Fruit fly (Drosophila melanogaster) whole organism, embryonic: Measurements from ENCODE around the gene CG4382.

Experiments
- B-H2 ChIP-seq: fragments of 200-800 bp; sonication (Bioruptor generic); optimal IDR thresholded peaks from 2 replicates; lab custom pipeline; 2018; ENCODE audit warnings: missing biosample characterization, mild to moderate bottlenecking, missing genetic modification characterization
- Blimp-1 ChIP-seq: fragments of 200-800 bp; sonication (Bioruptor generic); optimal IDR thresholded peaks from 3 replicates; lab custom pipeline; 2018; ENCODE audit warnings: missing biosample characterization, missing genetic modification characterization, mild to moderate bottlenecking, moderate library complexity, missing genetic modification reagents
- C15 ChIP-seq: fragments of 200-800 bp; sonication (Bioruptor generic); IDR thresholded peaks from 3 replicates; pipeline ENCODE4 v1.3.6; 2022; ENCODE audit warnings: missing biosample characterization, missing genetic modification characterization
- CG10654 ChIP-seq: fragments of 200-800 bp; sonication (Bioruptor generic); optimal IDR thresholded peaks from 2 replicates; lab custom pipeline; 2016; ENCODE audit warnings: missing biosample characterization, missing genetic modification characterization
- CG10959 ChIP-seq: fragments of 200-800 bp; sonication (Bioruptor generic); IDR thresholded peaks from 2 replicates; pipeline ENCODE4 v1.3.6; 2022; ENCODE audit warnings: missing biosample characterization, missing genetic modification characterization
- CG11456 ChIP-seq: fragments of 200-800 bp; sonication (Bioruptor generic); IDR thresholded peaks from 3 replicates; pipeline ENCODE4 v1.3.6; 2022; ENCODE audit warnings: missing biosample characterization, missing genetic modification characterization
- CG12155 ChIP-seq: fragments of 200-800 bp; sonication (Bioruptor generic); optimal IDR thresholded peaks from 3 replicates; lab custom pipeline; 2016; ENCODE audit warnings: missing biosample characterization, missing genetic modification characterization
- CG14014 ChIP-seq: fragments of 200-800 bp; sonication (Bioruptor generic); IDR thresholded peaks from 2 replicates; pipeline ENCODE4 v1.3.6; 2022; ENCODE audit warnings: missing biosample characterization, missing genetic modification characterization
- CG2889 ChIP-seq: fragments of 200-800 bp; sonication (Bioruptor generic); IDR thresholded peaks from 3 replicates; pipeline ENCODE4 v1.3.6; 2022; ENCODE audit warnings: missing biosample characterization, missing genetic modification characterization
- CG32772 ChIP-seq: fragments of 200-800 bp; sonication (Bioruptor generic); IDR thresholded peaks from 2 replicates; pipeline ENCODE4 v1.3.6; 2022; ENCODE audit warnings: missing biosample characterization, missing genetic modification characterization
- CG3726 ChIP-seq: fragments of 200-800 bp; sonication (Bioruptor generic); IDR thresholded peaks from 3 replicates; pipeline ENCODE4, ENCODE4 v1.3.6; 2022; ENCODE audit warnings: missing biosample characterization, missing genetic modification characterization
- CG4360 ChIP-seq: fragments of 200-800 bp; sonication (Bioruptor generic); IDR thresholded peaks from 2 replicates; pipeline ENCODE4 v1.3.6; 2022; ENCODE audit warnings: missing biosample characterization, missing genetic modification characterization
- CG4707 ChIP-seq: fragments of 200-800 bp; sonication (Bioruptor generic); optimal IDR thresholded peaks from 2 replicates; lab custom pipeline; 2018; ENCODE audit warnings: missing biosample characterization, mild to moderate bottlenecking, missing genetic modification characterization, moderate library complexity
- CG6254 ChIP-seq: fragments of 200-800 bp; sonication (Bioruptor generic); optimal IDR thresholded peaks from 3 replicates; lab custom pipeline; 2017; ENCODE audit warnings: mild to moderate bottlenecking, missing biosample characterization, missing genetic modification reagents, missing genetic modification characterization
- CG7786 ChIP-seq: fragments of 200-800 bp; sonication (Bioruptor generic); optimal IDR thresholded peaks from 2 replicates; lab custom pipeline; 2016; ENCODE audit warnings: missing biosample characterization, missing genetic modification characterization
- CG9437 ChIP-seq: fragments of 200-800 bp; sonication (Bioruptor generic); optimal IDR thresholded peaks from 2 replicates; lab custom pipeline; 2018; ENCODE audit warnings: missing biosample characterization, mild to moderate bottlenecking, missing genetic modification characterization
- Dip2 ChIP-seq: fragments of 200-800 bp; sonication (Bioruptor generic); IDR thresholded peaks from 2 replicates; pipeline ENCODE4 v1.3.6; 2022; ENCODE audit warnings: missing biosample characterization, missing genetic modification characterization
- Fer3 ChIP-seq: fragments of 200-800 bp; sonication (Bioruptor generic); optimal IDR thresholded peaks from 2 replicates; lab custom pipeline; 2018; ENCODE audit warnings: missing biosample characterization, mild to moderate bottlenecking, missing genetic modification characterization, moderate library complexity
- GATAe ChIP-seq: fragments of 200-800 bp; sonication (Bioruptor generic); conservative IDR thresholded peaks from 2 replicates; pipeline ENCODE4 v1.3.6; 2022; ENCODE audit warnings: missing biosample characterization, missing genetic modification characterization
- Hey ChIP-seq: fragments of 200-800 bp; sonication (Bioruptor generic); optimal IDR thresholded peaks from 3 replicates; lab custom pipeline; 2018; ENCODE audit warnings: missing biosample characterization, mild to moderate bottlenecking, missing genetic modification characterization
- Jarid2 ChIP-seq: fragments of 200-800 bp; sonication (Bioruptor generic); optimal IDR thresholded peaks from 3 replicates; lab custom pipeline; 2017; ENCODE audit warnings: mild to moderate bottlenecking, missing biosample characterization, missing genetic modification reagents, missing genetic modification characterization
- Mad ChIP-seq: fragments of 200-800 bp; sonication (Bioruptor generic); optimal IDR thresholded peaks from 2 replicates; lab custom pipeline; 2016; ENCODE audit warnings: missing biosample characterization, missing genetic modification characterization
- Meics ChIP-seq: fragments of 200-800 bp; sonication (Bioruptor generic); optimal IDR thresholded peaks from 2 replicates; lab custom pipeline; 2017; ENCODE audit warnings: missing biosample characterization, mild to moderate bottlenecking, missing genetic modification characterization
- Nf-YA ChIP-seq: fragments of 200-800 bp; sonication (Bioruptor generic); IDR thresholded peaks from 2 replicates; pipeline ENCODE4 v1.3.6; 2022; ENCODE audit warnings: missing biosample characterization, missing genetic modification characterization
- Nf-YC ChIP-seq: fragments of 200-800 bp; optimal IDR thresholded peaks from 3 replicates; lab custom pipeline; 2019; ENCODE audit warnings: missing biosample characterization, mild to moderate bottlenecking, missing genetic modification characterization, moderate library complexity
- Ptx1 ChIP-seq: fragments of 200-800 bp; sonication (Bioruptor generic); IDR thresholded peaks from 2 replicates; pipeline ENCODE4 v1.3.6; 2022; ENCODE audit warnings: missing biosample characterization, missing genetic modification characterization
- Ravus ChIP-seq: fragments of 200-800 bp; sonication (Bioruptor generic); IDR thresholded peaks from 2 replicates; pipeline ENCODE4 v1.3.6; 2022; ENCODE audit warnings: missing biosample characterization, missing genetic modification characterization
- Rx ChIP-seq: fragments of 200-800 bp; sonication (Bioruptor generic); IDR thresholded peaks from 2 replicates; pipeline ENCODE4 v1.3.6; 2022; ENCODE audit warnings: missing biosample characterization, missing genetic modification characterization
- Scr ChIP-seq: fragments of 200-800 bp; sonication (Bioruptor generic); IDR thresholded peaks from 2 replicates; pipeline ENCODE4 v1.3.6; 2022; ENCODE audit warnings: missing biosample characterization, missing genetic modification characterization; ENCODE audit not compliant: partially characterized antibody
- Vsx1 ChIP-seq: fragments of 200-800 bp; sonication (Bioruptor generic); optimal IDR thresholded peaks from 2 replicates; lab custom pipeline; 2017; ENCODE audit warnings: missing biosample characterization, mild to moderate bottlenecking, missing genetic modification characterization, missing genetic modification reagents
- cas ChIP-seq: fragments of 200-800 bp; sonication (Bioruptor generic); IDR thresholded peaks from 2 replicates; pipeline ENCODE4 v1.3.6; 2022; ENCODE audit warnings: missing biosample characterization, missing genetic modification characterization
- corto ChIP-seq: fragments of 200-800 bp; sonication (Bioruptor generic); optimal IDR thresholded peaks from 2 replicates; lab custom pipeline; 2016; ENCODE audit warnings: missing biosample characterization, mild to moderate bottlenecking, missing genetic modification characterization, moderate library complexity
- dpn ChIP-seq, 2 experiments: fragments of 200-800 bp; sonication (Bioruptor generic); optimal IDR thresholded peaks; 3 replicates each; lab custom pipeline; 2016; ENCODE audit warnings: missing biosample characterization in 2 of 2, missing genetic modification characterization in 2 of 2
- en ChIP-seq: fragments of 200-800 bp; sonication (Bioruptor generic); optimal IDR thresholded peaks from 2 replicates; lab custom pipeline; 2016; ENCODE audit warnings: missing biosample characterization, missing genetic modification characterization
- exex ChIP-seq: fragments of 200-800 bp; sonication (Bioruptor generic); optimal IDR thresholded peaks from 4 replicates; lab custom pipeline; 2018; ENCODE audit warnings: missing biosample characterization, mild to moderate bottlenecking, missing genetic modification characterization, moderate library complexity
- fd102C ChIP-seq: fragments of 200-800 bp; sonication (Bioruptor generic); optimal IDR thresholded peaks from 2 replicates; lab custom pipeline; 2018; ENCODE audit warnings: missing biosample characterization, mild to moderate bottlenecking, missing genetic modification characterization, moderate library complexity
- fd3F ChIP-seq: fragments of 200-800 bp; sonication (Bioruptor generic); optimal IDR thresholded peaks from 2 replicates; lab custom pipeline; 2018; ENCODE audit warnings: missing biosample characterization, mild to moderate bottlenecking, missing genetic modification characterization, moderate library complexity
- fu2 ChIP-seq: fragments of 200-800 bp; sonication (Bioruptor generic); optimal IDR thresholded peaks from 2 replicates; lab custom pipeline; 2016; ENCODE audit warnings: missing biosample characterization, missing genetic modification characterization
- gsb ChIP-seq: fragments of 200-800 bp; sonication (Bioruptor generic); IDR thresholded peaks from 2 replicates; pipeline ENCODE4 v1.3.6; 2022; ENCODE audit warnings: missing biosample characterization, missing genetic modification characterization
- hb ChIP-seq: fragments of 200-800 bp; sonication (Bioruptor generic); IDR thresholded peaks from 3 replicates; pipeline ENCODE4 v1.3.6; 2022; ENCODE audit warnings: missing biosample characterization, missing genetic modification characterization; ENCODE audit not compliant: partially characterized antibody
- knrl ChIP-seq: fragments of 200-800 bp; sonication (Bioruptor generic); IDR thresholded peaks from 3 replicates; pipeline ENCODE4 v1.3.6; 2022; ENCODE audit warnings: missing biosample characterization, missing genetic modification characterization; ENCODE audit not compliant: partially characterized antibody
- lab ChIP-seq: fragments of 200-800 bp; sonication (Bioruptor generic); optimal IDR thresholded peaks from 3 replicates; lab custom pipeline; 2017; ENCODE audit warnings: missing biosample characterization, missing genetic modification characterization, mild to moderate bottlenecking, moderate library complexity, missing genetic modification reagents
- mld ChIP-seq: fragments of 200-800 bp; sonication (Bioruptor generic); IDR thresholded peaks from 3 replicates; pipeline ENCODE4 v1.3.6; 2022; ENCODE audit warnings: missing biosample characterization, missing genetic modification characterization; ENCODE audit not compliant: partially characterized antibody
- otp ChIP-seq: fragments of 200-800 bp; sonication (Bioruptor generic); IDR thresholded peaks from 3 replicates; pipeline ENCODE4, ENCODE4 v1.3.6; 2022; ENCODE audit warnings: missing biosample characterization, missing genetic modification characterization
- pho ChIP-seq: fragments of 200-800 bp; sonication (Bioruptor generic); optimal IDR thresholded peaks from 2 replicates; lab custom pipeline; 2016; ENCODE audit warnings: missing biosample characterization, missing genetic modification characterization
- pzg ChIP-seq: fragments of 200-800 bp; sonication (Bioruptor generic); optimal IDR thresholded peaks from 3 replicates; lab custom pipeline; 2018; ENCODE audit warnings: missing biosample characterization, mild to moderate bottlenecking, missing genetic modification characterization, moderate library complexity
- run ChIP-seq: fragments of 200-800 bp; sonication (Bioruptor generic); optimal IDR thresholded peaks from 3 replicates; lab custom pipeline; 2018; ENCODE audit warnings: missing biosample characterization, mild to moderate bottlenecking, missing genetic modification characterization
- sens ChIP-seq: fragments of 200-800 bp; sonication (Bioruptor generic); peaks from one replicate; lab custom pipeline; 2016; ENCODE audit warnings: missing biosample characterization, missing genetic modification characterization
- slou ChIP-seq: fragments of 200-800 bp; sonication (Bioruptor generic); optimal IDR thresholded peaks from 3 replicates; lab custom pipeline; 2016; ENCODE audit warnings: missing biosample characterization, missing genetic modification characterization
- zfh1 ChIP-seq: fragments of 200-800 bp; sonication (Bioruptor generic); IDR thresholded peaks from 3 replicates; pipeline ENCODE4 v1.3.6; 2022; ENCODE audit warnings: missing biosample characterization, missing genetic modification characterization

The CG4382 gene

DNA sequence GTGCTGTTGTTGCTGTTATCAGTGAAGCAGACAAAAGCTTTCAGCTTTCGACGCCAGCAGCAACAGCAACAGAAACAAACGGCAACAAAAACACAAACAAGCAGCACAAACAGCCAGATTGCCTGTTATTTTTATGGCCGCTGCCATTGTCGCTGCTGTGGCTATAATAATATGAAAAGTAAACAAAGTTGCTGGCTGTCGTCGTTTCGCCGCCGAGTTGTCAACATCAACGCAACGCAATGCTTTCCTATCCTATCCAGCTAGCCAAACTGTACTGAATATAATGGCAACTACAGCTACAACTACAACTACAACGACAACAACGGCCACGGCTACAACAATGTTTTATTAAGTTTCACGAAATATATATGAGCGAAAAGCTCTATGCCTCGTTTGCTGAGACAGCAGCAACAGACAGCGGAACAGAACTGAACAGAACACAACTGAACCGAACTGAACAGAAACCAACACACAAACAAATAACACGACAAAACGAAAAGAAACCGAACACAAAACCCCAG lies 29.9 kb downstream of the CG4382 start (continued):
- TF ChIP-seq fu2 (GFP tag; lab: Kevin White, UChicago), result no peak
- TF ChIP-seq Dip2, result no peak
- TF ChIP-seq sens, result peak; percentile 68
- TF ChIP-seq Scr (GFP tag; lab: Robert Waterston, UW), result no peak
- no peak for TF ChIP-seq hb (GFP tag; lab: Robert Waterston, UW)
- TF ChIP-seq GATAe (GFP tag; lab: Robert Waterston, UW), result no peak
- TF ChIP-seq CG11456 (GFP tag; lab: Robert Waterston, UW), result no peak
- TF ChIP-seq CG2889 (GFP tag; lab: Robert Waterston, UW), result no peak
- no peak for TF ChIP-seq Jarid2
- TF ChIP-seq CG7786 (GFP tag; lab: Kevin White, UChicago), result no peak
- no peak for TF ChIP-seq CG10959 (GFP tag; lab: Robert Waterston, UW)
- no peak for TF ChIP-seq dpn (GFP tag; optimal IDR thresholded peaks at IDR 0.05; lab: Kevin White, UChicago)
- TF ChIP-seq en (GFP tag; lab: Kevin White, UChicago), result no peak
- TF ChIP-seq CG3726 (GFP tag; lab: Robert Waterston, UW), result no peak
- no peak for TF ChIP-seq CG10654 (GFP tag; lab: Kevin White, UChicago)
- no peak for TF ChIP-seq CG32772
- no peak for TF ChIP-seq Meics (GFP tag; lab: Kevin White, UChicago)
- no peak for TF ChIP-seq run
- peak; percentile 12 for TF ChIP-seq Mad
- TF ChIP-seq zfh1 (GFP tag; lab: Robert Waterston, UW), result no peak
- TF ChIP-seq CG4707, result no peak
- TF ChIP-seq C15 (GFP tag; lab: Robert Waterston, UW), result no peak; the same call in 2 of the 3 replicates
- peak; percentile 7 for TF ChIP-seq Nf-YC
- no peak for TF ChIP-seq pho
- TF ChIP-seq Rx, result no peak

DNA sequence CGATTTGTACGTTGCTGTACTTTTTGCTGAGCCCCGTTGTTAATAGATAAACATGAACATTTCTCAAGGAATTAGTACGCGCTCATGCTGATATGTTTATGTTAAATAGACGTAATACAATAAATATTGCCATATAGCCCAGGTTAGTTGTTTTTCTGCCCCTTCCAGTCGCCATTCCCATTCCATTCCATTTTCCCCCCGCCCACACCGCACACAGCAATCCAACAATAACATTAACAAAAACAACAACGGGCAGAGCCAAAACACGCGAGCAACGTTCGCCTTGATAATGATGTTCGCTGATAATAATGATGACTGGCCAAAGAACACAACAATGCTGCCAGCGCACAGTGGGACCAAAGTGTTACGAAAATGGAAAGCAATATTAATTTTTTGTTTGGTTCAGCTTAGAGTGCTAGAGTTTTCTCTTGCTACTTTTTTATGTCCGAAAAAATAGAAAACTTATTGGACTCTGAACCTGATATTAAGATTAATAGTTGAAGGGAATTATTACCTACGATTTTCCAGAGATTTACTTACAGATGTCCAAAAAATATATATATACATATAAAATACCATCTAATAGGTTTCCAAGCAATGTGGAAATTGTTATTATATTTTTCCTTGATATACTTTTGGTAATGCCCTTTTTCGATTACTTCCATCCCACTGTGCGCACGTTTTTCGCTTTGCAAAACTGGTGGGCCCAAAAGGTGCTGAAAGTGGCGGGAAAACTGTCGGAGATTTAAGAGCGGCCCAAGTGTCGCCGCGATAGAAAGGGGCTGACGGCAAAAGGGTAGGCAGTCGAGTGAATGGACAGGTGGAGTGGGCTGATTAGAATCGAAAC lies 30.9 kb downstream of the CG4382 start:
- TF ChIP-seq Fer3, result peak; percentile 96
- peak; percentile 88 for TF ChIP-seq cas
- peak; percentile 91 for TF ChIP-seq gsb (GFP tag; lab: Robert Waterston, UW)
- TF ChIP-seq CG12155 (GFP tag; lab: Kevin White, UChicago), result peak; percentile 92
- TF ChIP-seq lab (GFP tag; lab: Kevin White, UChicago), result peak; percentile 98
- peak; percentile 52; the same call in 1 of the 3 replicates for TF ChIP-seq otp (GFP tag; lab: Robert Waterston, UW)
- TF ChIP-seq fd3F, result peak; percentile 95
- TF ChIP-seq Ptx1 (GFP tag; lab: Robert Waterston, UW), result peak; percentile 93
- TF ChIP-seq Blimp-1, result peak; percentile 93
- no peak for TF ChIP-seq pzg (GFP tag; lab: Kevin White, UChicago)
- peak; percentile 92 for TF ChIP-seq CG14014 (GFP tag; lab: Robert Waterston, UW)
- peak; percentile 92 for TF ChIP-seq slou
- TF ChIP-seq CG6254, result peak; percentile 93
- TF ChIP-seq mld (GFP tag; lab: Robert Waterston, UW), result no peak
- peak; percentile 95 for TF ChIP-seq CG9437 (GFP tag; lab: Kevin White, UChicago)
- peak; percentile 10 for TF ChIP-seq CG4360 (GFP tag; lab: Robert Waterston, UW)
- TF ChIP-seq fd102C (GFP tag; lab: Kevin White, UChicago), result peak; percentile 59
- TF ChIP-seq Nf-YA (GFP tag; lab: Robert Waterston, UW), result peak; percentile 72
- TF ChIP-seq corto (GFP tag; lab: Kevin White, UChicago), result peak; percentile 87
- peak; percentile 35 for TF ChIP-seq Hey
- TF ChIP-seq Vsx1 (GFP tag; lab: Kevin White, UChicago), result peak; percentile 93
- 0 out of 3 replicates have a peak, but pooled peaks have one; percentile 46 for TF ChIP-seq knrl
- peak; percentile 91 for TF ChIP-seq B-H2 (GFP tag; lab: Kevin White, UChicago)
- peak; percentile 74 for TF ChIP-seq Ravus
- TF ChIP-seq exex (tag; lab: Kevin White, UChicago), result peak; percentile 84
